Worm (Caenorhabditis elegans): ENCODE measurements around the gene F29B9.7.

ce11 chrIV:4649460-4649859, at the start of gene F29B9.7:
- no peak for TF ChIP-seq pag-3 (tag; optimal IDR thresholded peaks at IDR 0.05; ENCODE audit: borderline replicate concordance)
- TF ChIP-seq tbx-2 (tag; optimal IDR thresholded peaks at IDR 0.05) = no peak
- no peak for TF ChIP-seq ets-4 (tag; optimal IDR thresholded peaks at IDR 0.05)
- no peak for TF ChIP-seq nfya-1 (tag; optimal IDR thresholded peaks at IDR 0.05)
- TF ChIP-seq ceh-22 (tag; optimal IDR thresholded peaks at IDR 0.05) = no peak
- TF ChIP-seq fkh-10 (GFP tag; optimal IDR thresholded peaks at IDR 0.05) = no peak
- no peak for TF ChIP-seq lin-11 (tag; optimal IDR thresholded peaks at IDR 0.05)
- no peak for TF ChIP-seq rnt-1 (tag; optimal IDR thresholded peaks at IDR 0.05)
